Worm (Caenorhabditis elegans): ENCODE measurements around the gene sra-33.

The sra-33 gene

ce11 chrII:4537141-4537540 lies at the start of gene sra-33:
Gene sra-33, minus strand, starts transcription at chrII:4537241.
- no peak for TF ChIP-seq mab-5 (tag; optimal IDR thresholded peaks at IDR 0.05)

DNA sequence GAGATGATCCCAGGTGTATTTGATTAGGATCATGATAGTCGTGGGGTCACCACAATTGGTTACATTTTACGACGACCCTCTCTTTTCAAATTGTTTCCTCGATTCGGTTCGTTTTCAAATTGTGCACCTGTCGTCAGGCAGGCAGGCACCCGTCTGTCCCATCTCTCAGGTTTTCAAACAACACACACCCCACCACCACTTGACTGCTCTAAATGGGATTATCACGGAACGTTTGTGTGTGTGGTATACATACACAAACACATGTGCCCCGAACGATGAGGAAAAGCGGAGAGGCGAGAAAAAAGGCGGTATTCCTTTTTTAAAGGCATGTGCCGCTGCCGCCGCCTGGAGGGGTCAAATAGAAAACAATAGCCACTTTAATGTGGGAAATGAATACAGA lies 48.3 kb upstream of the sra-33 start:
- TF ChIP-seq zag-1 (tag; optimal IDR thresholded peaks at IDR 0.05) (no peak), unc-39 (tag; optimal IDR thresholded peaks at IDR 0.05) (no peak), nhr-10 (tag; optimal IDR thresholded peaks at IDR 0.05) (no peak), nhr-23 (tag; optimal IDR thresholded peaks at IDR 0.05) (no peak), aly-2 (tag; optimal IDR thresholded peaks at IDR 0.05) (no peak), elt-1 (tag; optimal IDR thresholded peaks at IDR 0.05) (no peak)

DNA sequence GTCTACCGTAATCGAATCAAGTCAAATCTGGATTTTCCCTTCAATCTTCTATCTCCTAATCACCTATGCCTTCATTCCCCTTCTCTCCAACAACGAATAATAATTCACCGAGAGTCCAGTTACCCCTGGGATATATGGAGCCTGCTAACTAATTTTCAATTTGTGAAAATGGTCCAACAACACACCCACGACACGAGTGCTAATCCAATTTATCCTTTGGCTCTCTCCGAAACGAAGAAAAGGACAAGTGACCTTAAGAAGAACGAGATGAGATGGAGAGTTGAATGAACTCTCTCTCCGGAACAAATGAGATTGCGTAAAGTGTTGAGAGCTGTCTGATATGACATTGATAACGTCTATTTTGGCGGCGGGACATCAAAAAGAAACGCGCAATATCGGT lies 47.3 kb upstream of the sra-33 start:
- TF ChIP-seq sma-3 (GFP tag; optimal IDR thresholded peaks at IDR 0.05) (no peak), sem-4 (tag; optimal IDR thresholded peaks at IDR 0.05) (peak; percentile 41)

ce11 chrII:4583203-4583912 lies 46.3 kb upstream of the sra-33 start:
- TF ChIP-seq blmp-1 (tag; optimal IDR thresholded peaks at IDR 0.05; ENCODE audit: insufficient read depth) (no peak), sma-9 (GFP tag; optimal IDR thresholded peaks at IDR 0.05) (no peak), sma-9 (tag; optimal IDR thresholded peaks at IDR 0.05) (no peak), fos-1 (tag; optimal IDR thresholded peaks at IDR 0.05) (no peak), ztf-11 (tag; optimal IDR thresholded peaks at IDR 0.05) (no peak), nhr-23 (tag; optimal IDR thresholded peaks at IDR 0.05) (no peak), unc-55 (GFP tag; optimal IDR thresholded peaks at IDR 0.05) (peak; percentile 1), R02D3.7 (tag; optimal IDR thresholded peaks at IDR 0.05) (no peak), elt-1 (tag; optimal IDR thresholded peaks at IDR 0.05) (no peak), ceh-16 (tag; optimal IDR thresholded peaks at IDR 0.05) (peak; percentile 20), lin-13 (GFP tag; optimal IDR thresholded peaks at IDR 0.05) (no peak), crh-2 (tag; optimal IDR thresholded peaks at IDR 0.05) (no peak), nhr-11 (tag; optimal IDR thresholded peaks at IDR 0.05) (no peak), ama-1 (optimal IDR thresholded peaks at IDR 0.05) (no peak)

- TF ChIP-seq nhr-10 (tag; optimal IDR thresholded peaks at IDR 0.05) (no peak), mdl-1 (tag; optimal IDR thresholded peaks at IDR 0.05) (no peak), skn-1 (tag; optimal IDR thresholded peaks at IDR 0.05) (no peak), lin-39 (tag; optimal IDR thresholded peaks at IDR 0.05) (no peak), sma-3 (GFP tag; optimal IDR thresholded peaks at IDR 0.05) (no peak), sem-4 (tag; optimal IDR thresholded peaks at IDR 0.05) (no peak), nhr-77 (tag; optimal IDR thresholded peaks at IDR 0.05) (no peak), elt-3 (tag; optimal IDR thresholded peaks at IDR 0.05) (no peak), nhr-23 (tag; optimal IDR thresholded peaks at IDR 0.05) (no peak), nhr-21 (tag; optimal IDR thresholded peaks at IDR 0.05) (no peak), unc-55 (GFP tag; optimal IDR thresholded peaks at IDR 0.05) (no peak)
Observed at ce11 chrII:4581090-4581489, 44.0 kb upstream of the sra-33 start.

DNA sequence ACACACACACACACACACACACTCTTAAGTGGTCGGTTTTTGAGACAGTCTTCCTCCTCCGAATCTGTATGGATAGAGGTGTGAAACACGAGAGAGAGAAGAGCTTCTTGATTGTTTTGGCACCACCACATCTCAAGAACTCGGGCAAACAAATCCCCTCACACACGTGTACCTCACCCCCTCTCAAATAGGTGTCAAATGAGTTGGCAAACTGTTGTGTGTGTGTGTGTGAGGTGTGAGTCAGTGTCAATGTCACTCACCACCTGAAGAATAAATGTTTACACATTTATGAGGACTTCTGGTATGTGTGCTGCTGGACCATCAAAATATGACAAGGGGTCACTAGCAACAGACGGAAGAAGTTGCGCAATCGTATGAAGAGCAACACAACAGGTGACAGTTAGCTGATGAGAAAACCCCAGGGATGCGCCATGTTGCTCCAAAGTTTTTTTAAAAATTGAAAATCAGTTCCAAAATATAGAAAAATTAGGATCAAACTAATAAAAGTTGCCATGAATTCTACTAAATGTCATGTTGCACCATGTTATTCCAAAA lies 43.0 kb upstream of the sra-33 start:
- TF ChIP-seq ztf-11 (tag; optimal IDR thresholded peaks at IDR 0.05) (no peak), R02D3.7 (tag; optimal IDR thresholded peaks at IDR 0.05) (no peak), Y55F3AM.14 (GFP tag; optimal IDR thresholded peaks at IDR 0.05) (no peak), nhr-23 (tag; optimal IDR thresholded peaks at IDR 0.05) (no peak), nhr-129 (tag; optimal IDR thresholded peaks at IDR 0.05) (no peak), nhr-10 (tag; optimal IDR thresholded peaks at IDR 0.05) (no peak), fos-1 (tag; optimal IDR thresholded peaks at IDR 0.05) (no peak), ama-1 (optimal IDR thresholded peaks at IDR 0.05) (no peak), mbf-1 (tag; optimal IDR thresholded peaks at IDR 0.05) (no peak), nhr-21 (tag; optimal IDR thresholded peaks at IDR 0.05) (no peak), ZK546.5 (tag; optimal IDR thresholded peaks at IDR 0.05) (no peak), C34F6.9 (tag; optimal IDR thresholded peaks at IDR 0.05) (no peak), peb-1 (tag; optimal IDR thresholded peaks at IDR 0.05) (no peak), F13H6.1 (tag; optimal IDR thresholded peaks at IDR 0.05) (no peak)

Data from whole organism, L2 larva.